Fruit fly (Drosophila melanogaster) Kc167 (cell line): Measurements from ENCODE around the gene ppk31.

Experiments used
- insv ChIP-seq: fragments of >200 bp; optimal IDR thresholded peaks from 3 replicates; lab custom pipeline; 2018; ENCODE audit warnings: missing external identifiers
- psq ChIP-seq: fragments of >200 bp; optimal IDR thresholded peaks from 2 replicates; lab custom pipeline; 2017; ENCODE audit warnings: missing external identifiers
- ttk ChIP-seq: sonication (Bioruptor generic); optimal IDR thresholded peaks from 2 replicates; lab custom pipeline; 2017; ENCODE audit warnings: missing external identifiers

- no peak for TF ChIP-seq insv (lab: Kevin White, UChicago)
- TF ChIP-seq ttk (lab: Kevin White, UChicago), result no peak
- TF ChIP-seq psq (lab: Kevin White, UChicago), result no peak
Measured at dm6 chr3R:27129580-27130385, 33.1 kb upstream of the ppk31 start.
